Fruit fly (Drosophila melanogaster): Measurements from ENCODE around the gene CG31709.

Gene CG31709

dm6 chr2L:9579538-9579937, at the start of gene CG31709:
TSS of gene CG31709 (minus strand) at chr2L:9579638.
- TF ChIP-seq toe (GFP tag; optimal IDR thresholded peaks at IDR 0.05) (no peak), kay (GFP tag; ENCODE audit: borderline replicate concordance) (no peak), CG7101 (tag; optimal IDR thresholded peaks at IDR 0.05) (no peak), CG7045 (GFP tag; optimal IDR thresholded peaks at IDR 0.05) (no peak), CG33017 (tag; optimal IDR thresholded peaks at IDR 0.05) (no peak), CG11617 (GFP tag; optimal IDR thresholded peaks at IDR 0.05) (no peak), pad (GFP tag; optimal IDR thresholded peaks at IDR 0.05) (no peak), bab1 (GFP tag; optimal IDR thresholded peaks at IDR 0.05) (no peak), tj (GFP tag; optimal IDR thresholded peaks at IDR 0.05) (no peak), CG14711 (tag; optimal IDR thresholded peaks at IDR 0.05) (no peak), cic (GFP tag; optimal IDR thresholded peaks at IDR 0.05) (no peak), CG12768 (GFP tag; optimal IDR thresholded peaks at IDR 0.05) (no peak), Hr96 (GFP tag; optimal IDR thresholded peaks at IDR 0.05) (no peak), CG5204 (GFP tag; optimal IDR thresholded peaks at IDR 0.05) (no peak)

dm6 chr2L:9625185-9625584, 45.7 kb upstream of the CG31709 start, which contains the start of gene CG31882:
TSS of gene CG31882 (minus strand) at chr2L:9625285.
- no peak for TF ChIP-seq bab1 (GFP tag; optimal IDR thresholded peaks at IDR 0.05)
- TF ChIP-seq Crg-1 (GFP tag; optimal IDR thresholded peaks at IDR 0.05), result no peak
- TF ChIP-seq toe (GFP tag; optimal IDR thresholded peaks at IDR 0.05), result no peak
- no peak for TF ChIP-seq cic (GFP tag; optimal IDR thresholded peaks at IDR 0.05)
- TF ChIP-seq CG11617 (GFP tag; optimal IDR thresholded peaks at IDR 0.05), result no peak
- no peak for TF ChIP-seq CG1620 (GFP tag; optimal IDR thresholded peaks at IDR 0.05)

DNA sequence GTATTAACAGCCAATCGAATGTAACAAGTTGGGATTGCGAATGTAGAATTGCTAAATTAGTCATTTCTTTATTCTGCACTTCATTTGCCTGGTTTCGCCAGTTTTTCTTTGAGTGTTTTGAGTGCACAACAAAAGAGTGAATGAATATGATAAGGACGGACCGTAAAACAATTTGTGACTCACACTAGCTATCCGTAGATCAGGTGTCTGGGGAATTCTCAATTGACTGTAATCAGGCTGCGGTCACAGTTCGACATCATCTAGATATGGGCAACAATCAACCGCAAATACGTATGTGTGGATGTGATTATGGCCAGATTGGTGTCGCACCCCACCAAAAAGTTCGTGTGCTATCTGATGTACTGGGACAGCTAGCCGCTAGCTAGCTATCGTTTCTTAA, 40.5 kb upstream of the CG31709 start:
- TF ChIP-seq cic (GFP tag; optimal IDR thresholded peaks at IDR 0.05), result peak; percentile 94
- TF ChIP-seq CG7101 (tag; optimal IDR thresholded peaks at IDR 0.05), result no peak
- TF ChIP-seq CG14711 (tag; optimal IDR thresholded peaks at IDR 0.05), result no peak
- TF ChIP-seq kay (GFP tag; ENCODE audit: borderline replicate concordance), result peak; percentile 81
- no peak for TF ChIP-seq CG33017 (tag; optimal IDR thresholded peaks at IDR 0.05)

DNA sequence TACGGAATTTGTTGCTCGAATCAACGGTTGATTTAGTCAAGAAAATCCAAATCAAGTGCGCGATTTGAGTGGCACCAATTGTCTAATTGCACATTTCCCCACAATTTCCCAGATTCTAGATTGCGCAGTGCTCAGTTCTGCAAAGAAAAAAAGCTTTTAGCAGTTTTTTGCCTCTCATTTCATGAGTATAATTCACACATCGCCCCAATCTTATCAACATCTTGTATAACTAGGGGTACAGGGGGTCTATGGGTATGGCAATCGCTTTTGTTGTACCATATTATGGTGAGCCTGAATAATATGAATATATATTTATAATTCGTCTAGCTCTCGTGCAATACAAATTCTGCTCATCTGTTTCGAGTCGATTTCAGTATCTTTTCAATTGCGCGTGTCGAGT, 39.4 kb upstream of the CG31709 start:
- TF ChIP-seq Mnt (GFP tag; optimal IDR thresholded peaks at IDR 0.05), result no peak
- no peak for TF ChIP-seq tj (GFP tag; optimal IDR thresholded peaks at IDR 0.05)
- peak; percentile 4 for TF ChIP-seq pad (GFP tag; optimal IDR thresholded peaks at IDR 0.05)
- TF ChIP-seq cic (GFP tag; optimal IDR thresholded peaks at IDR 0.05), result peak; percentile 42
- TF ChIP-seq kay (GFP tag; ENCODE audit: borderline replicate concordance), result peak; percentile 71

DNA sequence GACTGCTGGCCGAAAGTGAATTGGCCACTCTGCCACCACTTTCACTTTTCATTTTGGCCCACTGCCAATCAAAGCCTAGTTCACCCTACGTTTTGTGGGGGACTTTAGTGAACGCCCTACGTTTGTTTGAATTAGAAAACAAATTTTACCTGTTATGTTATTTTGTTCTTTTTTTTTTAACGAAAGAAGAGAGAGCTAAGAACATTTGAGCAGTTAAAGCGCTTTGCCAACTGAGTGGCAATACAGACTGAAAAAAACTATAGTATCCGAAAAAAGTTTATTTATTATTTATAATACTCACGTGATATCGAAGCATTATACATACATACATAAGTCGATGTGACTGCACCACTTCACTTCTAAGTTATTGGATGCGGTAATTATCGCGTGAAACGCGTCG, 38.5 kb upstream of the CG31709 start:
- TF ChIP-seq CG14711 (tag; optimal IDR thresholded peaks at IDR 0.05) (peak; percentile 29), CG12768 (GFP tag; optimal IDR thresholded peaks at IDR 0.05) (no peak), toe (GFP tag; optimal IDR thresholded peaks at IDR 0.05) (no peak), CG11617 (GFP tag; optimal IDR thresholded peaks at IDR 0.05) (no peak), bab1 (GFP tag; optimal IDR thresholded peaks at IDR 0.05) (peak; percentile 69), kay (GFP tag; ENCODE audit: borderline replicate concordance) (peak; percentile 33)

- TF ChIP-seq tj (GFP tag; optimal IDR thresholded peaks at IDR 0.05), result peak; percentile 59
- TF ChIP-seq cic (GFP tag; optimal IDR thresholded peaks at IDR 0.05), result peak; percentile 5
- TF ChIP-seq CG14711 (tag; optimal IDR thresholded peaks at IDR 0.05), result no peak
- TF ChIP-seq bab1 (GFP tag; optimal IDR thresholded peaks at IDR 0.05), result peak; percentile 40
- TF ChIP-seq CG11617 (GFP tag; optimal IDR thresholded peaks at IDR 0.05), result peak; percentile 42
- TF ChIP-seq pad (GFP tag; optimal IDR thresholded peaks at IDR 0.05), result no peak
- TF ChIP-seq toe (GFP tag; optimal IDR thresholded peaks at IDR 0.05), result no peak
- TF ChIP-seq cnc (optimal IDR thresholded peaks at IDR 0.05), result no peak
- peak; percentile 14 for TF ChIP-seq CG33017 (tag; optimal IDR thresholded peaks at IDR 0.05)
- no peak for TF ChIP-seq kay (GFP tag; ENCODE audit: borderline replicate concordance)
- TF ChIP-seq CG1620 (GFP tag; optimal IDR thresholded peaks at IDR 0.05), result peak; percentile 70
- no peak for TF ChIP-seq CG5204 (GFP tag; optimal IDR thresholded peaks at IDR 0.05)
- peak; percentile 49 for TF ChIP-seq ovo (GFP tag; optimal IDR thresholded peaks at IDR 0.05)
- TF ChIP-seq CG7101 (tag; optimal IDR thresholded peaks at IDR 0.05), result peak; percentile 12
- TF ChIP-seq CG12768 (GFP tag; optimal IDR thresholded peaks at IDR 0.05), result no peak
- no peak for TF ChIP-seq CG7045 (GFP tag; optimal IDR thresholded peaks at IDR 0.05)
- TF ChIP-seq Mnt (GFP tag; optimal IDR thresholded peaks at IDR 0.05), result peak; percentile 80
- TF ChIP-seq Hr96 (GFP tag; optimal IDR thresholded peaks at IDR 0.05), result no peak
- peak; percentile 49 for TF ChIP-seq Crg-1 (GFP tag; optimal IDR thresholded peaks at IDR 0.05)
- no peak for TF ChIP-seq Clk (GFP tag; optimal IDR thresholded peaks at IDR 0.05)
These were observed 37.2 kb upstream of the CG31709 start for dm6 chr2L:9616654-9617053.

DNA sequence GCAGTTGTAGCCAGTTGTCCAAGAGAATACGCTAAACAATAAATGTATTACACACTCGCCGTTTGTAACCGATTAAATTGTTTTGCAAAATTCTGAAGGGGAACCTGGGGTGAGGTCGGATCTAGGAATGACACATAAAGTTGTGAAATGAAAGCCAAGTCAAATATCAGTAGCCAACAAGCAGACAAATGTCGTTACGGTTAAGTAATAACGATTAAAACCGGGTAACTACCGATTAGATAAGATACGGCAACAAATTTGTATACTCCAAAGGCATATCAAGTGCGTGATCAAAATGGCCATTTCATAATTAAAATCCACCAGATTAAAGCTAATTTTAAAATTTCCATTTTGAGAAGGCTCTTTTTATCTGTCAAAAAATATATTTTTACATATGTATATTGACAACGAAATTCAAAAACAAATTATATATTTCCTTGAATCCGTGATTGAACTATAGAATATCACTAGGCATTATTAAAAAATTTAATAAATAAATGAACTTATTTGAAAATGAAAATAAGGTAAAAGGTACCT, 36.6 kb upstream of the CG31709 start, which contains the start of gene GlcAT-S:
TSS of gene GlcAT-S (plus strand) at position 487 of the 537 bp plus-strand sequence.
- TF ChIP-seq cic (GFP tag; optimal IDR thresholded peaks at IDR 0.05) (peak; percentile 31), CG1620 (GFP tag; optimal IDR thresholded peaks at IDR 0.05) (no peak)

DNA sequence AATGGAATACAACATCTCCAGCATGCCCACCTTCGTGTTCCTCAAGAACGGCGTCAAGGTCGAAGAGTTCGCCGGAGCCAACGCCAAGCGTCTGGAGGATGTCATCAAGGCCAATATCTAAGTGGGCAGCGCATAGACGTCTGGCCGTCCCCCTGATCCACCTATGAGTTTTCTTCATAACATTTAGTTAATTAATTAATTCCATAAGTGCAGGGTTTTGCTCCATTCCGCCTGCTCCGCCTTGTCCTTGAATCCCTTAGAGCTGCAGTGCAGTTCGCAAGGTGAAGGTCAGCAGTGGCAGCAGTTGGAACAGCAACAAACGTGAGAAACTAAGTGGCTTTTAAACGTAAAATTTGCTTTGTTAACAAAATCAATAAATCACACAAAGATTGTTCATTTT, 36.1 kb upstream of the CG31709 start:
- TF ChIP-seq toe (GFP tag; optimal IDR thresholded peaks at IDR 0.05) (no peak), CG1620 (GFP tag; optimal IDR thresholded peaks at IDR 0.05) (no peak), Crg-1 (GFP tag; optimal IDR thresholded peaks at IDR 0.05) (no peak), tj (GFP tag; optimal IDR thresholded peaks at IDR 0.05) (no peak), kay (GFP tag; ENCODE audit: borderline replicate concordance) (no peak), CG12768 (GFP tag; optimal IDR thresholded peaks at IDR 0.05) (no peak)

All from whole organism, adult.